Worm (Caenorhabditis elegans) whole organism, mixed stage, embryonic: ENCODE data around the gene R12B2.8.

Experiments used
- M03D4.4 ChIP-seq: sonication (generic microtip); optimal IDR thresholded peaks from 2 replicates; lab custom pipeline; 2017; ENCODE audit warnings: mild to moderate bottlenecking, missing genetic modification characterization, missing compliant biosample characterization
- bed-3 ChIP-seq: fragments of 200-800 bp; sonication (Bioruptor generic); optimal IDR thresholded peaks from 3 replicates; lab custom pipeline; 2018; ENCODE audit warnings: mild to moderate bottlenecking, missing genetic modification characterization, moderate library complexity, missing compliant biosample characterization
- blmp-1 ChIP-seq: fragments of 150-350 bp; optimal IDR thresholded peaks from 2 replicates; lab custom pipeline; 2014; ENCODE audit warnings: missing biosample characterization, missing genetic modification characterization
- ceh-39 ChIP-seq: fragments of 150-350 bp; optimal IDR thresholded peaks from 2 replicates; lab custom pipeline; 2014; ENCODE audit warnings: missing biosample characterization, missing genetic modification characterization
- ceh-43 ChIP-seq: fragments of 200-800 bp; sonication (Bioruptor generic); optimal IDR thresholded peaks from 2 replicates; lab custom pipeline; 2018; ENCODE audit warnings: mild to moderate bottlenecking, missing genetic modification characterization, moderate library complexity, missing compliant biosample characterization
- ceh-83 ChIP-seq: fragments of 200-800 bp; sonication (Bioruptor generic); optimal IDR thresholded peaks from 2 replicates; lab custom pipeline; 2018; ENCODE audit warnings: mild to moderate bottlenecking, missing genetic modification characterization, missing compliant biosample characterization
- ces-1 ChIP-seq: fragments of 150-350 bp; optimal IDR thresholded peaks from 2 replicates; lab custom pipeline; 2014; ENCODE audit warnings: missing biosample characterization, missing genetic modification reagents, missing genetic modification characterization
- cnd-1 ChIP-seq: fragments of 200-800 bp; sonication (Bioruptor generic); optimal IDR thresholded peaks from 2 replicates; lab custom pipeline; 2018; ENCODE audit warnings: mild to moderate bottlenecking, missing genetic modification characterization, missing compliant biosample characterization
- drap-1 ChIP-seq: fragments of 200-800 bp; sonication (Bioruptor generic); optimal IDR thresholded peaks from 3 replicates; lab custom pipeline; 2018; ENCODE audit warnings: mild to moderate bottlenecking, missing genetic modification characterization, missing compliant biosample characterization
- elt-1 ChIP-seq: sonication (generic microtip); optimal IDR thresholded peaks from 2 replicates; lab custom pipeline; 2017; ENCODE audit warnings: missing genetic modification characterization, mild to moderate bottlenecking, missing compliant biosample characterization, antibody characterized with exemption, moderate library complexity, borderline replicate concordance; ENCODE audit not compliant: insufficient read depth
- elt-3 ChIP-seq: fragments of 150-350 bp; optimal IDR thresholded peaks from 2 replicates; lab custom pipeline; 2014; ENCODE audit warnings: missing biosample characterization, missing genetic modification characterization
- flh-1 ChIP-seq: fragments of 200-800 bp; sonication (Bioruptor generic); optimal IDR thresholded peaks from 2 replicates; lab custom pipeline; 2018; ENCODE audit warnings: mild to moderate bottlenecking, missing genetic modification characterization, moderate library complexity, missing compliant biosample characterization
- ham-2 ChIP-seq: fragments of 200-800 bp; sonication (Bioruptor generic); optimal IDR thresholded peaks from 2 replicates; lab custom pipeline; 2018; ENCODE audit warnings: mild to moderate bottlenecking, missing genetic modification characterization, missing compliant biosample characterization
- hlh-1 ChIP-seq: fragments of 150-350 bp; optimal IDR thresholded peaks from 2 replicates; lab custom pipeline; 2014; ENCODE audit warnings: missing biosample characterization, missing genetic modification reagents, missing genetic modification characterization
- lin-13 ChIP-seq: fragments of 150-350 bp; optimal IDR thresholded peaks from 2 replicates; lab custom pipeline; 2014; ENCODE audit warnings: missing biosample characterization, missing genetic modification characterization
- lin-32 ChIP-seq: fragments of 200-800 bp; sonication (Bioruptor generic); optimal IDR thresholded peaks from 2 replicates; lab custom pipeline; 2018; ENCODE audit warnings: mild to moderate bottlenecking, missing genetic modification characterization, missing compliant biosample characterization
- lsy-2 ChIP-seq: fragments of 150-350 bp; optimal IDR thresholded peaks from 2 replicates; lab custom pipeline; 2014; ENCODE audit warnings: missing biosample characterization, missing genetic modification characterization
- mep-1 ChIP-seq: fragments of 150-350 bp; optimal IDR thresholded peaks from 2 replicates; lab custom pipeline; 2017; ENCODE audit warnings: missing biosample characterization, missing genetic modification reagents, missing genetic modification characterization, inconsistent platforms
- mls-2 ChIP-seq: sonication (generic microtip); optimal IDR thresholded peaks from 2 replicates; lab custom pipeline; 2016; ENCODE audit warnings: mild to moderate bottlenecking, missing genetic modification characterization, moderate library complexity, missing compliant biosample characterization
- nhr-12 ChIP-seq: fragments of 150-350 bp; optimal IDR thresholded peaks from 2 replicates; lab custom pipeline; 2014; ENCODE audit warnings: missing biosample characterization, missing genetic modification characterization
- nhr-2 ChIP-seq: fragments of 150-350 bp; optimal IDR thresholded peaks from 2 replicates; lab custom pipeline; 2014; ENCODE audit warnings: missing biosample characterization, missing genetic modification characterization
- nhr-237 ChIP-seq: fragments of 150-350 bp; optimal IDR thresholded peaks from 2 replicates; lab custom pipeline; 2014; ENCODE audit warnings: missing biosample characterization, missing genetic modification characterization
- nhr-28 ChIP-seq: fragments of 150-350 bp; optimal IDR thresholded peaks from 2 replicates; lab custom pipeline; 2014; ENCODE audit warnings: missing biosample characterization, missing genetic modification characterization
- nhr-76 ChIP-seq: sonication (generic microtip); optimal IDR thresholded peaks from 2 replicates; lab custom pipeline; 2017; ENCODE audit warnings: missing biosample characterization, missing genetic modification characterization
- pha-4 ChIP-seq: fragments of 150-350 bp; optimal IDR thresholded peaks from 2 replicates; lab custom pipeline; 2018; ENCODE audit warnings: missing biosample characterization, missing genetic modification reagents, missing genetic modification characterization
- sem-2 ChIP-seq: fragments of 200-800 bp; sonication (Bioruptor generic); optimal IDR thresholded peaks from 2 replicates; lab custom pipeline; 2018; ENCODE audit warnings: mild to moderate bottlenecking, missing genetic modification characterization, missing compliant biosample characterization
- snpc-4 ChIP-seq: fragments of 150-350 bp; optimal IDR thresholded peaks from 2 replicates; lab custom pipeline; 2014; ENCODE audit warnings: missing biosample characterization, missing genetic modification characterization
- sptf-1 ChIP-seq: sonication (generic microtip); optimal IDR thresholded peaks from 2 replicates; lab custom pipeline; 2017; ENCODE audit warnings: mild to moderate bottlenecking, missing genetic modification characterization, moderate library complexity, missing compliant biosample characterization
- unc-120 ChIP-seq: sonication (generic microtip); optimal IDR thresholded peaks from 2 replicates; lab custom pipeline; 2017; ENCODE audit warnings: missing genetic modification characterization, missing compliant biosample characterization; ENCODE audit not compliant: poor library complexity, severe bottlenecking
- unc-39 ChIP-seq: fragments of 150-350 bp; optimal IDR thresholded peaks from 2 replicates; lab custom pipeline; 2014; ENCODE audit warnings: missing biosample characterization, missing genetic modification characterization
- unc-62 ChIP-seq: fragments of 150-350 bp; optimal IDR thresholded peaks from 2 replicates; lab custom pipeline; 2014; ENCODE audit warnings: missing biosample characterization, missing genetic modification reagents, missing genetic modification characterization
- zip-8 ChIP-seq: fragments of 150-350 bp; optimal IDR thresholded peaks from 2 replicates; lab custom pipeline; 2014; ENCODE audit warnings: missing biosample characterization, missing genetic modification characterization
- ztf-11 ChIP-seq: fragments of 150-350 bp; optimal IDR thresholded peaks from 2 replicates; lab custom pipeline; 2014; ENCODE audit warnings: missing biosample characterization, missing genetic modification characterization

R12B2.8 gene

ce11 chrIII:5853240-5853639 lies 29.5 kb downstream of the R12B2.8 start, which contains the start of gene ddx-23:
Gene ddx-23 (minus strand): TSS chrIII:5853269.
- TF ChIP-seq zip-8 (tag; lab: Kevin White, UChicago) (no peak), lin-32 (GFP tag; lab: Kevin White, UChicago) (no peak), ces-1 (GFP tag; lab: Kevin White, UChicago) (peak; percentile 57), elt-1 (tag; lab: Kevin White, UChicago) (no peak), bed-3 (no peak), unc-120 (tag; lab: Kevin White, UChicago) (no peak), nhr-237 (tag; lab: Kevin White, UChicago) (no peak), drap-1 (no peak), ham-2 (GFP tag; lab: Kevin White, UChicago) (no peak)

ce11 chrIII:5855637-5856179 lies 32.0 kb downstream of the R12B2.8 start, which contains the start of the genes cct-6 and alh-9:
Gene cct-6 (minus strand): TSS chrIII:5855687.
Gene alh-9 (plus strand): TSS chrIII:5856018.
- TF ChIP-seq nhr-237 (tag; lab: Kevin White, UChicago) (peak; percentile 75), unc-120 (tag; lab: Kevin White, UChicago) (peak; percentile 80), cnd-1 (tag; lab: Kevin White, UChicago) (no peak), lin-13 (peak; percentile 60), lsy-2 (tag; lab: Kevin White, UChicago) (peak; percentile 83), ceh-43 (GFP tag; lab: Kevin White, UChicago) (no peak), hlh-1 (peak; percentile 49), pha-4 (peak; percentile 87), ces-1 (GFP tag; lab: Kevin White, UChicago) (peak; percentile 84), sptf-1 (no peak), ceh-39 (tag; lab: Kevin White, UChicago) (peak; percentile 44), flh-1 (GFP tag; lab: Kevin White, UChicago) (no peak), mep-1 (peak; percentile 89)

- TF ChIP-seq zip-8 (tag; lab: Kevin White, UChicago) (no peak), nhr-28 (tag; lab: Kevin White, UChicago) (no peak), pha-4 (no peak), drap-1 (no peak), mls-2 (tag; lab: Kevin White, UChicago) (no peak), blmp-1 (tag; lab: Kevin White, UChicago) (no peak), nhr-12 (tag; lab: Kevin White, UChicago) (no peak), hlh-1 (no peak), cnd-1 (tag; lab: Kevin White, UChicago) (no peak), nhr-237 (tag; lab: Kevin White, UChicago) (no peak), ceh-83 (GFP tag; lab: Kevin White, UChicago) (no peak), elt-1 (tag; lab: Kevin White, UChicago) (no peak), M03D4.4 (tag; lab: Kevin White, UChicago) (no peak), ham-2 (GFP tag; lab: Kevin White, UChicago) (no peak), unc-39 (no peak)
These were observed 35.3 kb downstream of the R12B2.8 start, which contains the start of gene dpf-4 for ce11 chrIII:5859008-5859407. Gene dpf-4 (plus strand): TSS chrIII:5859308.

ce11 chrIII:5863774-5864173 lies 40.1 kb downstream of the R12B2.8 start, which contains the start of gene dnpp-1:
Gene dnpp-1 (minus strand): TSS chrIII:5863803.
- no peak for TF ChIP-seq unc-62 (GFP tag; lab: Kevin White, UChicago)
- no peak for TF ChIP-seq nhr-28 (tag; lab: Kevin White, UChicago)
- TF ChIP-seq ham-2 (GFP tag; lab: Kevin White, UChicago), result no peak

- TF ChIP-seq lsy-2 (tag; lab: Kevin White, UChicago) (no peak), ces-1 (GFP tag; lab: Kevin White, UChicago) (peak; percentile 80), sem-2 (GFP tag; lab: Kevin White, UChicago) (no peak)
These were observed 40.6 kb downstream of the R12B2.8 start, which contains the start of gene rabn-5 for ce11 chrIII:5864270-5864669. Gene rabn-5 (plus strand): TSS chrIII:5864553.

ce11 chrIII:5868401-5868800 lies 44.7 kb downstream of the R12B2.8 start, which contains the start of gene eng-1:
Gene eng-1 (minus strand): TSS chrIII:5868501.
- no peak for TF ChIP-seq cnd-1 (tag; lab: Kevin White, UChicago)
- no peak for TF ChIP-seq nhr-2
- no peak for TF ChIP-seq nhr-76
- no peak for TF ChIP-seq ces-1 (GFP tag; lab: Kevin White, UChicago)
- TF ChIP-seq lin-32 (GFP tag; lab: Kevin White, UChicago), result no peak
- no peak for TF ChIP-seq lsy-2 (tag; lab: Kevin White, UChicago)
- no peak for TF ChIP-seq sem-2 (GFP tag; lab: Kevin White, UChicago)
- no peak for TF ChIP-seq nhr-28 (tag; lab: Kevin White, UChicago)
- no peak for TF ChIP-seq snpc-4
- no peak for TF ChIP-seq mls-2 (tag; lab: Kevin White, UChicago)
- TF ChIP-seq elt-3, result no peak
- no peak for TF ChIP-seq drap-1
- no peak for TF ChIP-seq nhr-237 (tag; lab: Kevin White, UChicago)
- no peak for TF ChIP-seq ztf-11 (tag; lab: Kevin White, UChicago)
- TF ChIP-seq zip-8 (tag; lab: Kevin White, UChicago), result no peak
- TF ChIP-seq unc-62 (GFP tag; lab: Kevin White, UChicago), result no peak
- TF ChIP-seq elt-1 (tag; lab: Kevin White, UChicago), result no peak
- no peak for TF ChIP-seq ham-2 (GFP tag; lab: Kevin White, UChicago)
